Worm (Caenorhabditis elegans) whole organism, L2 larva: Measurements from ENCODE around the gene F58B3.4.

Experiments
- C34F6.9 ChIP-seq: fragments of 150-350 bp; optimal IDR thresholded peaks from 2 replicates; lab custom pipeline; 2014; ENCODE audit warnings: missing biosample characterization, missing genetic modification characterization
- F13H6.1 ChIP-seq: sonication (generic microtip); optimal IDR thresholded peaks from 2 replicates; lab custom pipeline; 2016; ENCODE audit warnings: missing genetic modification characterization, missing compliant biosample characterization
- Y55F3AM.14 ChIP-seq: fragments of 200-800 bp; sonication (Bioruptor generic); optimal IDR thresholded peaks from 2 replicates; lab custom pipeline; 2018; ENCODE audit warnings: mild to moderate bottlenecking, missing genetic modification characterization, missing compliant biosample characterization
- ZK546.5 ChIP-seq: sonication (generic microtip); optimal IDR thresholded peaks from 2 replicates; lab custom pipeline; 2017; ENCODE audit warnings: missing biosample characterization, missing genetic modification characterization
- ceh-16 ChIP-seq: fragments of 150-350 bp; optimal IDR thresholded peaks from 2 replicates; lab custom pipeline; 2014; ENCODE audit warnings: missing biosample characterization, missing genetic modification characterization
- ceh-82 ChIP-seq: fragments of 150-350 bp; optimal IDR thresholded peaks from 2 replicates; lab custom pipeline; 2014; ENCODE audit warnings: missing biosample characterization, missing genetic modification characterization
- crh-2 ChIP-seq: sonication (generic microtip); optimal IDR thresholded peaks from 2 replicates; lab custom pipeline; 2017; ENCODE audit warnings: missing biosample characterization, missing genetic modification characterization
- dmd-4 ChIP-seq: sonication (generic microtip); optimal IDR thresholded peaks from 2 replicates; lab custom pipeline; 2017; ENCODE audit warnings: missing biosample characterization, missing genetic modification characterization
- elt-3 ChIP-seq: sonication (generic microtip); optimal IDR thresholded peaks from 2 replicates; lab custom pipeline; 2017; ENCODE audit warnings: missing biosample characterization, missing genetic modification characterization
- fos-1 ChIP-seq: fragments of 150-350 bp; optimal IDR thresholded peaks from 2 replicates; lab custom pipeline; 2014; ENCODE audit warnings: missing biosample characterization, missing genetic modification characterization
- gmeb-1 ChIP-seq: fragments of 150-350 bp; optimal IDR thresholded peaks from 2 replicates; lab custom pipeline; 2014; ENCODE audit warnings: missing biosample characterization, missing genetic modification characterization
- lin-11 ChIP-seq: fragments of 150-350 bp; sonication (generic microtip); optimal IDR thresholded peaks from 2 replicates; lab custom pipeline; 2014; ENCODE audit warnings: missing biosample characterization, missing genetic modification characterization, inconsistent platforms, mixed read lengths
- lin-13 ChIP-seq: fragments of 150-350 bp; optimal IDR thresholded peaks from 2 replicates; lab custom pipeline; 2014; ENCODE audit warnings: missing biosample characterization, missing genetic modification reagents, missing genetic modification characterization
- lin-39 ChIP-seq: fragments of 150-350 bp; optimal IDR thresholded peaks from 2 replicates; lab custom pipeline; 2014; ENCODE audit warnings: missing biosample characterization, missing genetic modification reagents, missing genetic modification characterization
- lsy-2 ChIP-seq, 2 experiments: fragments of 150-350 bp in 1 of 2; sonication (generic microtip) in 1 of 2; optimal IDR thresholded peaks; 2 replicates each; lab custom pipeline; 2014 to 2017; ENCODE audit warnings: missing biosample characterization in 2 of 2, missing genetic modification characterization in 2 of 2
- mbf-1 ChIP-seq: sonication (generic microtip); optimal IDR thresholded peaks from 2 replicates; lab custom pipeline; 2017; ENCODE audit warnings: missing biosample characterization, missing genetic modification characterization
- mdl-1 ChIP-seq, 2 experiments: fragments of 150-350 bp in 1 of 2; sonication (generic microtip) in 1 of 2; optimal IDR thresholded peaks; 2 replicates each; lab custom pipeline; 2017; ENCODE audit warnings: missing biosample characterization in 2 of 2, missing genetic modification characterization in 2 of 2
- nhr-10 ChIP-seq: sonication (generic microtip); optimal IDR thresholded peaks from 2 replicates; lab custom pipeline; 2017; ENCODE audit warnings: missing biosample characterization, missing genetic modification characterization
- nhr-11 ChIP-seq: fragments of 150-350 bp; optimal IDR thresholded peaks from 2 replicates; lab custom pipeline; 2014; ENCODE audit warnings: missing biosample characterization, missing genetic modification characterization
- nhr-129 ChIP-seq: fragments of 150-350 bp; optimal IDR thresholded peaks from 2 replicates; lab custom pipeline; 2014; ENCODE audit warnings: missing biosample characterization, missing genetic modification characterization
- nhr-21 ChIP-seq: fragments of 150-350 bp; optimal IDR thresholded peaks from 2 replicates; lab custom pipeline; 2014; ENCODE audit warnings: missing biosample characterization, missing genetic modification characterization
- nhr-23 ChIP-seq: fragments of 150-350 bp; optimal IDR thresholded peaks from 2 replicates; lab custom pipeline; 2014; ENCODE audit warnings: missing biosample characterization, missing genetic modification reagents, missing genetic modification characterization
- nhr-237 ChIP-seq: fragments of 150-350 bp; optimal IDR thresholded peaks from 2 replicates; lab custom pipeline; 2014; ENCODE audit warnings: missing biosample characterization, missing genetic modification characterization
- nhr-25 ChIP-seq: fragments of 150-350 bp; sonication (generic microtip); optimal IDR thresholded peaks from 3 replicates; lab custom pipeline; 2014; ENCODE audit warnings: missing biosample characterization, missing genetic modification characterization
- nhr-6 ChIP-seq: fragments of 150-350 bp; optimal IDR thresholded peaks from 2 replicates; lab custom pipeline; 2014; ENCODE audit warnings: missing biosample characterization, missing genetic modification characterization
- nhr-77 ChIP-seq: fragments of 150-350 bp; optimal IDR thresholded peaks from 2 replicates; lab custom pipeline; 2014; ENCODE audit warnings: missing biosample characterization, missing genetic modification characterization
- peb-1 ChIP-seq: fragments of 150-350 bp; optimal IDR thresholded peaks from 2 replicates; lab custom pipeline; 2014; ENCODE audit warnings: missing biosample characterization, missing genetic modification characterization
- skn-1 ChIP-seq: sonication (generic microtip); optimal IDR thresholded peaks from 2 replicates; lab custom pipeline; 2017; ENCODE audit warnings: missing biosample characterization, missing genetic modification characterization
- sma-3 ChIP-seq: sonication (generic microtip); optimal IDR thresholded peaks from 2 replicates; lab custom pipeline; 2016; ENCODE audit warnings: missing genetic modification reagents, missing genetic modification characterization, missing compliant biosample characterization
- sma-9 ChIP-seq, 2 experiments: fragments of 150-350 bp in 1 of 2; sonication (generic microtip) in 1 of 2; optimal IDR thresholded peaks; 2 replicates each; lab custom pipeline; 2014 to 2016; ENCODE audit warnings: missing genetic modification characterization in 2 of 2, mild to moderate bottlenecking in 1 of 2, missing biosample characterization in 1 of 2, missing compliant biosample characterization in 1 of 2, missing genetic modification reagents in 1 of 2, moderate library complexity in 1 of 2
- snpc-4 ChIP-seq: fragments of 150-350 bp; optimal IDR thresholded peaks from 2 replicates; lab custom pipeline; 2014; ENCODE audit warnings: missing biosample characterization, missing genetic modification characterization
- unc-39 ChIP-seq: fragments of 150-350 bp; optimal IDR thresholded peaks from 2 replicates; lab custom pipeline; 2014; ENCODE audit warnings: missing biosample characterization, missing genetic modification characterization
- unc-55 ChIP-seq: fragments of 150-350 bp; sonication (generic microtip); optimal IDR thresholded peaks from 3 replicates; lab custom pipeline; 2014; ENCODE audit warnings: missing biosample characterization, missing genetic modification reagents, missing genetic modification characterization
- unc-62 ChIP-seq: fragments of 150-350 bp; optimal IDR thresholded peaks from 2 replicates; lab custom pipeline; 2014; ENCODE audit warnings: missing biosample characterization, missing genetic modification reagents, missing genetic modification characterization
- zag-1 ChIP-seq: fragments of 150-350 bp; optimal IDR thresholded peaks from 2 replicates; lab custom pipeline; 2014; ENCODE audit warnings: missing biosample characterization, missing genetic modification characterization
- ztf-11 ChIP-seq: sonication (generic microtip); optimal IDR thresholded peaks from 2 replicates; lab custom pipeline; 2017; ENCODE audit warnings: missing biosample characterization, missing genetic modification characterization
- ztf-4 ChIP-seq: fragments of 150-350 bp; optimal IDR thresholded peaks from 2 replicates; lab custom pipeline; 2014; ENCODE audit warnings: missing biosample characterization, missing genetic modification characterization

The F58B3.4 gene

ce11 chrIV:11640915-11641314 lies 9.3 kb upstream of the F58B3.4 start, which contains the start of gene ttr-50:
TSS of gene ttr-50 (minus strand) at chrIV:11641015.
- TF ChIP-seq lin-39 (tag; lab: Kevin White, UChicago): no peak
- no peak for TF ChIP-seq snpc-4 (tag; lab: Kevin White, UChicago)
- TF ChIP-seq nhr-25 (tag; lab: Kevin White, UChicago): no peak
- no peak for TF ChIP-seq nhr-21 (tag; lab: Kevin White, UChicago)
- no peak for TF ChIP-seq ZK546.5
- TF ChIP-seq nhr-129 (tag; lab: Kevin White, UChicago): no peak

- TF ChIP-seq unc-39 (tag; lab: Kevin White, UChicago) (no peak), skn-1 (tag; lab: Kevin White, UChicago) (no peak), lsy-2 (tag; optimal IDR thresholded peaks at IDR 0.05; lab: Kevin White, UChicago) (no peak), nhr-11 (tag; lab: Kevin White, UChicago) (no peak), snpc-4 (tag; lab: Kevin White, UChicago) (no peak), C34F6.9 (tag; lab: Kevin White, UChicago) (no peak), zag-1 (tag; lab: Kevin White, UChicago) (no peak), ZK546.5 (no peak), dmd-4 (tag; lab: Kevin White, UChicago) (no peak), peb-1 (tag; lab: Kevin White, UChicago) (no peak), crh-2 (tag; lab: Kevin White, UChicago) (no peak), unc-62 (GFP tag; lab: Kevin White, UChicago) (no peak), nhr-129 (tag; lab: Kevin White, UChicago) (no peak), nhr-77 (tag; lab: Kevin White, UChicago) (no peak)
- TF ChIP-seq, all 48 proteins: peak for 0
These were observed 6.4 kb upstream of the F58B3.4 start, which contains the start of gene rbm-17 for ce11 chrIV:11638016-11638415. TSS of gene rbm-17 (plus strand) at chrIV:11638316.

- TF ChIP-seq F13H6.1 (tag; lab: Kevin White, UChicago) (no peak), gmeb-1 (tag; lab: Kevin White, UChicago) (peak; percentile 27), C34F6.9 (tag; lab: Kevin White, UChicago) (peak; percentile 10), nhr-25 (tag; lab: Kevin White, UChicago) (peak; percentile 3), nhr-129 (tag; lab: Kevin White, UChicago) (peak; percentile 40), lsy-2 (tag; optimal IDR thresholded peaks at IDR 0.05; lab: Kevin White, UChicago) (peak in 1 of 2 experiments; percentile 43), ceh-82 (tag; lab: Kevin White, UChicago) (no peak), sma-9 (GFP tag; optimal IDR thresholded peaks at IDR 0.05; lab: Kevin White, UChicago) (peak; percentile 27), sma-9 (tag; optimal IDR thresholded peaks at IDR 0.05; lab: Kevin White, UChicago) (no peak), crh-2 (tag; lab: Kevin White, UChicago) (peak; percentile 19)
- TF ChIP-seq, all 48 proteins: peak for 7
These were observed 4.7 kb upstream of the F58B3.4 start, which contains the start of gene F58B3.6 for ce11 chrIV:11636409-11636723. TSS of gene F58B3.6 (plus strand) at chrIV:11636648.

ce11 chrIV:11635437-11636408 lies 4.1 kb upstream of the F58B3.4 start, which contains the start of gene mars-1:
TSS of gene mars-1 (minus strand) at chrIV:11635487.
- TF ChIP-seq skn-1 (tag; lab: Kevin White, UChicago) (peak; percentile 50), ztf-4 (tag; lab: Kevin White, UChicago) (no peak), unc-55 (GFP tag; lab: Kevin White, UChicago) (peak; percentile 80), ceh-16 (tag; lab: Kevin White, UChicago) (no peak), lin-13 (GFP tag; lab: Kevin White, UChicago) (peak; percentile 53), zag-1 (tag; lab: Kevin White, UChicago) (peak; percentile 10), C34F6.9 (tag; lab: Kevin White, UChicago) (peak; percentile 93), nhr-23 (tag; lab: Kevin White, UChicago) (no peak), gmeb-1 (tag; lab: Kevin White, UChicago) (peak; percentile 48), lin-11 (tag; lab: Kevin White, UChicago) (no peak), nhr-25 (tag; lab: Kevin White, UChicago) (peak; percentile 49), nhr-10 (tag; lab: Kevin White, UChicago) (no peak), unc-39 (tag; lab: Kevin White, UChicago) (no peak), ztf-11 (tag; lab: Kevin White, UChicago) (no peak), mbf-1 (no peak), snpc-4 (tag; lab: Kevin White, UChicago) (no peak), sma-9 (GFP tag; optimal IDR thresholded peaks at IDR 0.05; lab: Kevin White, UChicago) (peak; percentile 61), sma-9 (tag; optimal IDR thresholded peaks at IDR 0.05; lab: Kevin White, UChicago) (no peak), nhr-129 (tag; lab: Kevin White, UChicago) (peak; percentile 80), Y55F3AM.14 (no peak), fos-1 (peak; percentile 17), nhr-237 (tag; lab: Kevin White, UChicago) (no peak), dmd-4 (tag; lab: Kevin White, UChicago) (no peak), crh-2 (tag; lab: Kevin White, UChicago) (peak; percentile 71), lin-39 (tag; lab: Kevin White, UChicago) (no peak), elt-3 (tag; lab: Kevin White, UChicago) (no peak), lsy-2 (tag; optimal IDR thresholded peaks at IDR 0.05; lab: Kevin White, UChicago) (peak; percentile 51 to 86), F13H6.1 (tag; lab: Kevin White, UChicago) (peak; percentile 56), nhr-6 (no peak), sma-3 (GFP tag; lab: Kevin White, UChicago) (peak; percentile 84), mdl-1 (tag; optimal IDR thresholded peaks at IDR 0.05; lab: Kevin White, UChicago) (no peak)
- TF ChIP-seq, all 48 proteins: peak for 14
